Worm (Caenorhabditis elegans) whole organism, L2 larva: ENCODE measurements around the gene T12D8.9.

Source experiments
- C34F6.9 ChIP-seq: fragments of 150-350 bp; optimal IDR thresholded peaks from 2 replicates; lab custom pipeline; 2014; ENCODE audit warnings: missing biosample characterization, missing genetic modification characterization
- F13H6.1 ChIP-seq: sonication (generic microtip); optimal IDR thresholded peaks from 2 replicates; lab custom pipeline; 2016; ENCODE audit warnings: missing genetic modification characterization, missing compliant biosample characterization
- R02D3.7 ChIP-seq: fragments of 150-350 bp; optimal IDR thresholded peaks from 2 replicates; lab custom pipeline; 2014; ENCODE audit warnings: missing biosample characterization, missing genetic modification characterization
- Y55F3AM.14 ChIP-seq: fragments of 200-800 bp; sonication (Bioruptor generic); optimal IDR thresholded peaks from 2 replicates; lab custom pipeline; 2018; ENCODE audit warnings: mild to moderate bottlenecking, missing genetic modification characterization, missing compliant biosample characterization
- ZK546.5 ChIP-seq: sonication (generic microtip); optimal IDR thresholded peaks from 2 replicates; lab custom pipeline; 2017; ENCODE audit warnings: missing biosample characterization, missing genetic modification characterization
- alr-1 ChIP-seq: fragments of 150-350 bp; optimal IDR thresholded peaks from 2 replicates; lab custom pipeline; 2014; ENCODE audit warnings: missing biosample characterization, missing genetic modification characterization
- aly-2 ChIP-seq: fragments of 150-350 bp; optimal IDR thresholded peaks from 2 replicates; lab custom pipeline; 2014; ENCODE audit warnings: missing biosample characterization, missing genetic modification characterization
- ama-1 ChIP-seq: fragments of 150-350 bp; optimal IDR thresholded peaks from 2 replicates; lab custom pipeline; 2018; ENCODE audit warnings: inconsistent platforms
- blmp-1 ChIP-seq: sonication (generic microtip); optimal IDR thresholded peaks from 2 replicates; lab custom pipeline; 2017; ENCODE audit warnings: missing genetic modification characterization, mild to moderate bottlenecking, missing compliant biosample characterization, antibody characterized with exemption, moderate library complexity; ENCODE audit not compliant: insufficient read depth
- ceh-16 ChIP-seq: fragments of 150-350 bp; optimal IDR thresholded peaks from 2 replicates; lab custom pipeline; 2014; ENCODE audit warnings: missing biosample characterization, missing genetic modification characterization
- ceh-82 ChIP-seq: fragments of 150-350 bp; optimal IDR thresholded peaks from 2 replicates; lab custom pipeline; 2014; ENCODE audit warnings: missing biosample characterization, missing genetic modification characterization
- crh-2 ChIP-seq: sonication (generic microtip); optimal IDR thresholded peaks from 2 replicates; lab custom pipeline; 2017; ENCODE audit warnings: missing biosample characterization, missing genetic modification characterization
- dmd-4 ChIP-seq: sonication (generic microtip); optimal IDR thresholded peaks from 2 replicates; lab custom pipeline; 2017; ENCODE audit warnings: missing biosample characterization, missing genetic modification characterization
- egl-27 ChIP-seq: sonication (generic microtip); optimal IDR thresholded peaks from 3 replicates; lab custom pipeline; 2017; ENCODE audit warnings: missing biosample characterization, missing genetic modification reagents, missing genetic modification characterization
- elt-1 ChIP-seq: fragments of 150-350 bp; optimal IDR thresholded peaks from 2 replicates; lab custom pipeline; 2014; ENCODE audit warnings: missing biosample characterization, missing genetic modification characterization
- elt-3 ChIP-seq: sonication (generic microtip); optimal IDR thresholded peaks from 2 replicates; lab custom pipeline; 2017; ENCODE audit warnings: missing biosample characterization, missing genetic modification characterization
- fos-1 ChIP-seq: fragments of 150-350 bp; optimal IDR thresholded peaks from 2 replicates; lab custom pipeline; 2014; ENCODE audit warnings: missing biosample characterization, missing genetic modification characterization
- gmeb-1 ChIP-seq: fragments of 150-350 bp; optimal IDR thresholded peaks from 2 replicates; lab custom pipeline; 2014; ENCODE audit warnings: missing biosample characterization, missing genetic modification characterization
- lin-11 ChIP-seq: fragments of 150-350 bp; sonication (generic microtip); optimal IDR thresholded peaks from 2 replicates; lab custom pipeline; 2014; ENCODE audit warnings: missing biosample characterization, missing genetic modification characterization, inconsistent platforms, mixed read lengths
- lin-13 ChIP-seq: fragments of 150-350 bp; optimal IDR thresholded peaks from 2 replicates; lab custom pipeline; 2014; ENCODE audit warnings: missing biosample characterization, missing genetic modification reagents, missing genetic modification characterization
- lin-39 ChIP-seq: fragments of 150-350 bp; optimal IDR thresholded peaks from 2 replicates; lab custom pipeline; 2014; ENCODE audit warnings: missing biosample characterization, missing genetic modification reagents, missing genetic modification characterization
- lsy-2 ChIP-seq, 2 experiments: fragments of 150-350 bp in 1 of 2; sonication (generic microtip) in 1 of 2; optimal IDR thresholded peaks; 2 replicates each; lab custom pipeline; 2014 to 2017; ENCODE audit warnings: missing biosample characterization in 2 of 2, missing genetic modification characterization in 2 of 2
- mab-5 ChIP-seq: fragments of 150-350 bp; optimal IDR thresholded peaks from 2 replicates; lab custom pipeline; 2014; ENCODE audit warnings: missing biosample characterization, missing genetic modification characterization
- mbf-1 ChIP-seq: sonication (generic microtip); optimal IDR thresholded peaks from 2 replicates; lab custom pipeline; 2017; ENCODE audit warnings: missing biosample characterization, missing genetic modification characterization
- mdl-1 ChIP-seq, 2 experiments: fragments of 150-350 bp in 1 of 2; sonication (generic microtip) in 1 of 2; optimal IDR thresholded peaks; 2 replicates each; lab custom pipeline; 2017; ENCODE audit warnings: missing biosample characterization in 2 of 2, missing genetic modification characterization in 2 of 2
- nhr-10 ChIP-seq: sonication (generic microtip); optimal IDR thresholded peaks from 2 replicates; lab custom pipeline; 2017; ENCODE audit warnings: missing biosample characterization, missing genetic modification characterization
- nhr-11 ChIP-seq: fragments of 150-350 bp; optimal IDR thresholded peaks from 2 replicates; lab custom pipeline; 2014; ENCODE audit warnings: missing biosample characterization, missing genetic modification characterization
- nhr-12 ChIP-seq: fragments of 150-350 bp; optimal IDR thresholded peaks from 2 replicates; lab custom pipeline; 2014; ENCODE audit warnings: missing biosample characterization, missing genetic modification characterization
- nhr-129 ChIP-seq: fragments of 150-350 bp; optimal IDR thresholded peaks from 2 replicates; lab custom pipeline; 2014; ENCODE audit warnings: missing biosample characterization, missing genetic modification characterization
- nhr-21 ChIP-seq: fragments of 150-350 bp; optimal IDR thresholded peaks from 2 replicates; lab custom pipeline; 2014; ENCODE audit warnings: missing biosample characterization, missing genetic modification characterization
- nhr-23 ChIP-seq: fragments of 150-350 bp; optimal IDR thresholded peaks from 2 replicates; lab custom pipeline; 2014; ENCODE audit warnings: missing biosample characterization, missing genetic modification reagents, missing genetic modification characterization
- nhr-237 ChIP-seq: fragments of 150-350 bp; optimal IDR thresholded peaks from 2 replicates; lab custom pipeline; 2014; ENCODE audit warnings: missing biosample characterization, missing genetic modification characterization
- nhr-25 ChIP-seq: fragments of 150-350 bp; sonication (generic microtip); optimal IDR thresholded peaks from 3 replicates; lab custom pipeline; 2014; ENCODE audit warnings: missing biosample characterization, missing genetic modification characterization
- nhr-6 ChIP-seq: fragments of 150-350 bp; optimal IDR thresholded peaks from 2 replicates; lab custom pipeline; 2014; ENCODE audit warnings: missing biosample characterization, missing genetic modification characterization
- nhr-77 ChIP-seq: fragments of 150-350 bp; optimal IDR thresholded peaks from 2 replicates; lab custom pipeline; 2014; ENCODE audit warnings: missing biosample characterization, missing genetic modification characterization
- peb-1 ChIP-seq: fragments of 150-350 bp; optimal IDR thresholded peaks from 2 replicates; lab custom pipeline; 2014; ENCODE audit warnings: missing biosample characterization, missing genetic modification characterization
- sem-4 ChIP-seq: fragments of 150-350 bp; optimal IDR thresholded peaks from 2 replicates; lab custom pipeline; 2014; ENCODE audit warnings: missing biosample characterization, missing genetic modification reagents, missing genetic modification characterization
- skn-1 ChIP-seq: sonication (generic microtip); optimal IDR thresholded peaks from 2 replicates; lab custom pipeline; 2017; ENCODE audit warnings: missing biosample characterization, missing genetic modification characterization
- sma-3 ChIP-seq: sonication (generic microtip); optimal IDR thresholded peaks from 2 replicates; lab custom pipeline; 2016; ENCODE audit warnings: missing genetic modification reagents, missing genetic modification characterization, missing compliant biosample characterization
- sma-9 ChIP-seq, 2 experiments: fragments of 150-350 bp in 1 of 2; sonication (generic microtip) in 1 of 2; optimal IDR thresholded peaks; 2 replicates each; lab custom pipeline; 2014 to 2016; ENCODE audit warnings: missing genetic modification characterization in 2 of 2, mild to moderate bottlenecking in 1 of 2, missing biosample characterization in 1 of 2, missing compliant biosample characterization in 1 of 2, missing genetic modification reagents in 1 of 2, moderate library complexity in 1 of 2
- snpc-4 ChIP-seq: fragments of 150-350 bp; optimal IDR thresholded peaks from 2 replicates; lab custom pipeline; 2014; ENCODE audit warnings: missing biosample characterization, missing genetic modification characterization
- unc-39 ChIP-seq: fragments of 150-350 bp; optimal IDR thresholded peaks from 2 replicates; lab custom pipeline; 2014; ENCODE audit warnings: missing biosample characterization, missing genetic modification characterization
- unc-55 ChIP-seq: fragments of 150-350 bp; sonication (generic microtip); optimal IDR thresholded peaks from 3 replicates; lab custom pipeline; 2014; ENCODE audit warnings: missing biosample characterization, missing genetic modification reagents, missing genetic modification characterization
- unc-62 ChIP-seq: fragments of 150-350 bp; optimal IDR thresholded peaks from 2 replicates; lab custom pipeline; 2014; ENCODE audit warnings: missing biosample characterization, missing genetic modification reagents, missing genetic modification characterization
- zag-1 ChIP-seq: fragments of 150-350 bp; optimal IDR thresholded peaks from 2 replicates; lab custom pipeline; 2014; ENCODE audit warnings: missing biosample characterization, missing genetic modification characterization
- ztf-1 ChIP-seq: fragments of 200-800 bp; sonication (Bioruptor generic); conservative IDR thresholded peaks from 2 replicates; pipeline ENCODE4 v1.3.6; 2022; ENCODE audit warnings: missing genetic modification characterization, missing compliant biosample characterization
- ztf-11 ChIP-seq: sonication (generic microtip); optimal IDR thresholded peaks from 2 replicates; lab custom pipeline; 2017; ENCODE audit warnings: missing biosample characterization, missing genetic modification characterization
- ztf-4 ChIP-seq: fragments of 150-350 bp; optimal IDR thresholded peaks from 2 replicates; lab custom pipeline; 2014; ENCODE audit warnings: missing biosample characterization, missing genetic modification characterization

Gene T12D8.9

ce11 chrIII:13621717-13622116, 4.8 kb downstream of the T12D8.9 start:
- TF ChIP-seq lin-13 (GFP tag; lab: Kevin White, UChicago): no peak
- TF ChIP-seq nhr-129 (tag; lab: Kevin White, UChicago): no peak
- no peak for TF ChIP-seq sma-9 (GFP tag; optimal IDR thresholded peaks at IDR 0.05; lab: Kevin White, UChicago)
- TF ChIP-seq sma-9 (tag; optimal IDR thresholded peaks at IDR 0.05; lab: Kevin White, UChicago): no peak
- TF ChIP-seq snpc-4 (tag; lab: Kevin White, UChicago): no peak
- TF ChIP-seq nhr-6 (tag; lab: Kevin White, UChicago): no peak
- no peak for TF ChIP-seq mab-5 (tag; lab: Kevin White, UChicago)
- TF ChIP-seq mdl-1 (tag; optimal IDR thresholded peaks at IDR 0.05; lab: Kevin White, UChicago): no peak
- no peak for TF ChIP-seq nhr-12
- TF ChIP-seq peb-1 (tag; lab: Kevin White, UChicago): no peak
- TF ChIP-seq lin-39 (tag; lab: Kevin White, UChicago): no peak
- no peak for TF ChIP-seq nhr-77 (tag; lab: Kevin White, UChicago)
- no peak for TF ChIP-seq R02D3.7
- TF ChIP-seq crh-2 (tag; lab: Kevin White, UChicago): no peak
- TF ChIP-seq nhr-11 (tag; lab: Kevin White, UChicago): no peak
- TF ChIP-seq ceh-16 (tag; lab: Kevin White, UChicago): no peak
- TF ChIP-seq gmeb-1 (tag; lab: Kevin White, UChicago): no peak
- no peak for TF ChIP-seq nhr-23 (tag; lab: Kevin White, UChicago)
- no peak for TF ChIP-seq ztf-1 (GFP tag; lab: Robert Waterston, UW)

DNA sequence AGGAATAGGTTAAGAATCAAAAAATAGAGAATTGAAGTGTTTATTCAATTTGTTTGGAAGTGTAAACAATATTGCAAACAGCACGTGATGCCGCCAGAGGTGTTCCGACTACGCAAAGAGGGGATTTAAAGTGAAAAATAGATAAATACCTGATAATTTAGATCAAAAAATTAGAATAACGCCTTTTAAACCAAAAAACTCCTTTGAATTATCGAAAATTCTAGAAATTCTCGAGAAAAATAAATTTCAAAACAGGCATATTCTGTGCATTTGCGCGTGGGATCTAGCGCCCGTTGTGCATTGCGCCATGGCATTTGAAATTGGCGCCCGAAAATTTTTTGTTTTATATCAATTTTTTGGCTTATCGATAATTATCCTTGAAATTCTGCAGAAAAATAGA, 5.4 kb downstream of the T12D8.9 start, which contains the start of gene hip-1:
Gene hip-1, minus strand, starts transcription at position 225 of the 400 bp plus-strand sequence.
- TF ChIP-seq ztf-1 (GFP tag; lab: Robert Waterston, UW) (no peak), ceh-16 (tag; lab: Kevin White, UChicago) (no peak), R02D3.7 (no peak), ztf-4 (no peak), sma-3 (GFP tag; lab: Kevin White, UChicago) (no peak), nhr-77 (tag; lab: Kevin White, UChicago) (no peak), mab-5 (tag; lab: Kevin White, UChicago) (no peak), mdl-1 (tag; optimal IDR thresholded peaks at IDR 0.05; lab: Kevin White, UChicago) (no peak), Y55F3AM.14 (GFP tag; lab: Kevin White, UChicago) (no peak), nhr-237 (tag; lab: Kevin White, UChicago) (no peak), lin-13 (GFP tag; lab: Kevin White, UChicago) (peak; percentile 31), crh-2 (tag; lab: Kevin White, UChicago) (peak; percentile 59), ama-1 (lab: Kevin White, UChicago) (no peak), unc-55 (peak; percentile 68), nhr-23 (tag; lab: Kevin White, UChicago) (no peak), egl-27 (tag; lab: Kevin White, UChicago) (no peak), ceh-82 (no peak), nhr-129 (tag; lab: Kevin White, UChicago) (no peak), skn-1 (no peak), nhr-6 (tag; lab: Kevin White, UChicago) (no peak), dmd-4 (no peak), elt-3 (tag; lab: Kevin White, UChicago) (no peak), nhr-21 (no peak), F13H6.1 (tag; lab: Kevin White, UChicago) (peak; percentile 44), snpc-4 (tag; lab: Kevin White, UChicago) (peak; percentile 35), lin-11 (peak; percentile 2), sem-4 (tag; lab: Kevin White, UChicago) (no peak), C34F6.9 (tag; lab: Kevin White, UChicago) (peak; percentile 83), peb-1 (tag; lab: Kevin White, UChicago) (no peak), fos-1 (tag; lab: Kevin White, UChicago) (no peak), unc-62 (GFP tag; lab: Kevin White, UChicago) (no peak), lsy-2 (tag; optimal IDR thresholded peaks at IDR 0.05; lab: Kevin White, UChicago) (peak; percentile 18 to 69), sma-9 (GFP tag; optimal IDR thresholded peaks at IDR 0.05; lab: Kevin White, UChicago) (peak; percentile 19), sma-9 (tag; optimal IDR thresholded peaks at IDR 0.05; lab: Kevin White, UChicago) (no peak), unc-39 (tag; lab: Kevin White, UChicago) (no peak), nhr-12 (no peak), nhr-25 (peak; percentile 6), nhr-10 (tag; lab: Kevin White, UChicago) (no peak), alr-1 (no peak), nhr-11 (tag; lab: Kevin White, UChicago) (no peak), blmp-1 (tag; lab: Kevin White, UChicago) (no peak), zag-1 (tag; lab: Kevin White, UChicago) (no peak), lin-39 (tag; lab: Kevin White, UChicago) (no peak), aly-2 (no peak), mbf-1 (tag; lab: Kevin White, UChicago) (no peak), ztf-11 (no peak), elt-1 (tag; lab: Kevin White, UChicago) (no peak), ZK546.5 (tag; lab: Kevin White, UChicago) (no peak), gmeb-1 (tag; lab: Kevin White, UChicago) (peak; percentile 65)
